Fruit fly (Drosophila melanogaster): ENCODE results near the gene Ptip.

- TF ChIP-seq Myc (optimal IDR thresholded peaks at IDR 0.05) (no peak), Sin3A (optimal IDR thresholded peaks at IDR 0.05) (no peak)
Observed at dm6 chr3L:13993233-13993741, 35.6 kb downstream of the Ptip start, which contains the start of gene CG17364.
